Fruit fly (Drosophila melanogaster): Measurements from ENCODE around the gene Gapdh2.

Gapdh2 gene

DNA sequence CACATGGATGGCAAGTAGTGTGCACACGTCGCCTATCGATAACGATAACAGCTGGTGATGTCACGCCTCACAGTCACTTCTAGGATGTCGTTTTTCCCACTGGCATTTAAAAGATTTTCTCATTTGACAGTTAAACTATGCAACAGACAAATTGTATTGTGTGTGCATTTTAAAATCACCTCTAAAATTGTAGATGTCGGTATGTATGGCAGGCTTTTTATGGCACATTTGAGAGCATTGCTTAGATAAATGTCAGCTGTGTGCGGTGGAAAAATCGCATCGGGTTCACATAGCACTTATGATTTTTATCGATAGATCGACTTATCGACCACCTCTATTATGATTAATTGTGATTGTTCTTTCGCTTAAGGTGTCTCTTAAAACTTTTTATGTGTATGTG lies 23.8 kb upstream of the Gapdh2 start, which contains the start of the genes ArgRS and CG8578 (continued):
- TF ChIP-seq CG4404 (GFP tag; IDR thresholded peaks at IDR 0.05) (peak; percentile 67), Usf (GFP tag; optimal IDR thresholded peaks at IDR 0.05) (no peak), odd (GFP tag; optimal IDR thresholded peaks at IDR 0.05) (no peak), fd3F (GFP tag; optimal IDR thresholded peaks at IDR 0.05) (no peak), crol (GFP tag; IDR thresholded peaks at IDR 0.05) (no peak), CG43689 (GFP tag; IDR thresholded peaks at IDR 0.05) (no peak), Spps (tag; optimal IDR thresholded peaks at IDR 0.05) (no peak), Sin3A (optimal IDR thresholded peaks at IDR 0.05) (peak; percentile 96), CG34376 (GFP tag; optimal IDR thresholded peaks at IDR 0.05) (peak; percentile 28), fru (optimal IDR thresholded peaks at IDR 0.05) (no peak), HLH4C (GFP tag; IDR thresholded peaks at IDR 0.05; ENCODE audit: partially characterized antibody) (peak; percentile 90), CG8359 (GFP tag; optimal IDR thresholded peaks at IDR 0.05; ENCODE audit: borderline replicate concordance) (no peak), fd64A (GFP tag; optimal IDR thresholded peaks at IDR 0.05) (no peak), gsb (GFP tag; IDR thresholded peaks at IDR 0.05) (no peak), chif (GFP tag; optimal IDR thresholded peaks at IDR 0.05) (peak in 1 of 2 experiments; percentile 26), CG11695 (GFP tag; IDR thresholded peaks at IDR 0.05) (peak; percentile 45; the same call in 1 of the 3 replicates), lola (GFP tag; optimal IDR thresholded peaks at IDR 0.05) (peak in 1 of 3 experiments; percentile 26), CG7987 (GFP tag; optimal IDR thresholded peaks at IDR 0.05) (no peak), CG9817 (tag; optimal IDR thresholded peaks at IDR 0.05) (no peak), BEAF-32 (GFP tag; optimal IDR thresholded peaks at IDR 0.05) (peak; percentile 93), CG11504 (tag; optimal IDR thresholded peaks at IDR 0.05) (no peak), CG16863 (GFP tag; optimal IDR thresholded peaks at IDR 0.05) (peak; percentile 35), Sry-β (GFP tag; optimal IDR thresholded peaks at IDR 0.05) (peak; percentile 28), Sry-δ (GFP tag; optimal IDR thresholded peaks at IDR 0.05) (peak; percentile 94), CG12659 (GFP tag; optimal IDR thresholded peaks at IDR 0.05) (peak; percentile 70), NK7.1 (GFP tag; optimal IDR thresholded peaks at IDR 0.05) (peak; percentile 48), CTCF (GFP tag; optimal IDR thresholded peaks at IDR 0.05) (peak; percentile 39), Drgx (GFP tag; IDR thresholded peaks at IDR 0.05) (peak; percentile 19; the same call in 1 of the 2 replicates), dan (GFP tag; IDR thresholded peaks at IDR 0.05) (no peak), Six4 (GFP tag; optimal IDR thresholded peaks at IDR 0.05) (no peak), CG14860 (GFP tag; IDR thresholded peaks at IDR 0.05; ENCODE audit: partially characterized antibody) (peak; percentile 90), Rfx (GFP tag; IDR thresholded peaks at IDR 0.05) (peak; percentile 83), CG17568 (GFP tag; optimal IDR thresholded peaks at IDR 0.05) (no peak), CG8388 (GFP tag; optimal IDR thresholded peaks at IDR 0.05) (no peak), CG9727 (GFP tag; optimal IDR thresholded peaks at IDR 0.05) (peak; percentile 71), Myb (GFP tag; optimal IDR thresholded peaks at IDR 0.05) (peak; percentile 42), mirr (GFP tag; optimal IDR thresholded peaks at IDR 0.05) (no peak), Dref (GFP tag; IDR thresholded peaks at IDR 0.05) (peak; percentile 73), gt (GFP tag; IDR thresholded peaks at IDR 0.05) (no peak), sens (GFP tag) (peak; percentile 96), CG11247 (GFP tag; IDR thresholded peaks at IDR 0.05) (no peak), CG12236 (GFP tag; optimal IDR thresholded peaks at IDR 0.05) (no peak), CG12071 (GFP tag; optimal IDR thresholded peaks at IDR 0.05) (no peak), zf30C (GFP tag; optimal IDR thresholded peaks at IDR 0.05) (no peak), ap (GFP tag; IDR thresholded peaks at IDR 0.05) (no peak), CG6175 (GFP tag; IDR thresholded peaks at IDR 0.05) (no peak), CG30403 (GFP tag; optimal IDR thresholded peaks at IDR 0.05) (peak; percentile 46), CG10267 (tag; optimal IDR thresholded peaks at IDR 0.05) (peak; percentile 23), CG10209 (GFP tag; optimal IDR thresholded peaks at IDR 0.05) (peak; percentile 25), CG1792 (GFP tag; optimal IDR thresholded peaks at IDR 0.05) (peak; percentile 21), ranshi (GFP tag; IDR thresholded peaks at IDR 0.05) (no peak), CG17328 (GFP tag; IDR thresholded peaks at IDR 0.05) (peak; percentile 27; the same call in 1 of the 2 replicates)
